Worm (Caenorhabditis elegans) whole organism, L4/young adult: ENCODE measurements around the gene cyp-14A4.

Experiments used
- W03F9.2 ChIP-seq: fragments of 150-350 bp; optimal IDR thresholded peaks from 2 replicates; lab custom pipeline; 2014; ENCODE audit warnings: missing biosample characterization, missing genetic modification characterization
- dao-5 ChIP-seq: sonication (generic microtip); optimal IDR thresholded peaks from 2 replicates; lab custom pipeline; 2016; ENCODE audit warnings: missing genotype, missing genetic modification characterization, moderate library complexity, missing compliant biosample characterization
- him-1 ChIP-seq: sonication (generic microtip); optimal IDR thresholded peaks from 2 replicates; lab custom pipeline; 2016; ENCODE audit warnings: missing genotype, missing genetic modification reagents, missing genetic modification characterization, missing compliant biosample characterization

The cyp-14A4 gene

ce11 chrX:13242231-13242630 is 41.8 kb downstream of the cyp-14A4 start, which contains the start of gene K08H2.5:
K08H2.5 (minus strand) TSS chrX:13242331.
- no peak for TF ChIP-seq dao-5
- no peak for TF ChIP-seq him-1 (tag; lab: Kevin White, UChicago)
- no peak for TF ChIP-seq W03F9.2 (tag; lab: Kevin White, UChicago)

- TF ChIP-seq him-1 (tag; lab: Kevin White, UChicago) (no peak), W03F9.2 (tag; lab: Kevin White, UChicago) (no peak), dao-5 (no peak)
These were observed 45.8 kb downstream of the cyp-14A4 start, which contains the start of gene K08H2.4 for ce11 chrX:13238197-13238596. K08H2.4 (plus strand) TSS chrX:13238497.

ce11 chrX:13237102-13237501 is 46.9 kb downstream of the cyp-14A4 start, which contains the start of gene K08H2.3:
K08H2.3 (plus strand) TSS chrX:13237402.
- no peak for TF ChIP-seq him-1 (tag; lab: Kevin White, UChicago)
- TF ChIP-seq W03F9.2 (tag; lab: Kevin White, UChicago): no peak
- TF ChIP-seq dao-5: no peak

- TF ChIP-seq him-1 (tag; lab: Kevin White, UChicago) (no peak), W03F9.2 (tag; lab: Kevin White, UChicago) (no peak), dao-5 (no peak)
These were observed 49.1 kb downstream of the cyp-14A4 start, which contains the start of gene K08H2.2 for ce11 chrX:13234879-13235278. K08H2.2 (minus strand) TSS chrX:13234979.

ce11 chrX:13232259-13232658 is 51.7 kb downstream of the cyp-14A4 start, which contains the start of gene bgnt-1.5:
bgnt-1.5 (minus strand) TSS chrX:13232359.
- TF ChIP-seq him-1 (tag; lab: Kevin White, UChicago): no peak
- TF ChIP-seq W03F9.2 (tag; lab: Kevin White, UChicago): no peak
- no peak for TF ChIP-seq dao-5
